Worm (Caenorhabditis elegans) whole organism, L4 larva: ENCODE data around the gene Y38E10A.9.

ENCODE experiments used
- T20F7.1 ChIP-seq: fragments of 200-800 bp; sonication (Bioruptor generic); optimal IDR thresholded peaks from 2 replicates; lab custom pipeline; 2018; ENCODE audit warnings: mild to moderate bottlenecking, missing genetic modification characterization, missing compliant biosample characterization
- nhr-237 ChIP-seq: sonication (generic microtip); optimal IDR thresholded peaks from 2 replicates; lab custom pipeline; 2017; ENCODE audit warnings: missing biosample characterization, missing genetic modification characterization
- unc-62 ChIP-seq, 3 experiments: fragments of 150-350 bp in 1 of 3; sonication (generic microtip); optimal IDR thresholded peaks in 2 of 3; peaks in 1 of 3; 1 replicate in 1 of 3; 2 replicates in 2 of 3; lab custom pipeline; 2014 to 2017; ENCODE audit warnings: missing biosample characterization in 3 of 3, missing genetic modification characterization in 3 of 3, missing genetic modification reagents in 3 of 3, missing genotype in 1 of 3

ce11 chrII:12615413-12615812, 6.7 kb downstream of the Y38E10A.9 start:
- peak in 1 of 2 experiments; percentile 93 for TF ChIP-seq unc-62 (GFP tag; optimal IDR thresholded peaks at IDR 0.05 in 1 of 2; lab: Kevin White, UChicago)
- TF ChIP-seq unc-62 (tag; optimal IDR thresholded peaks at IDR 0.05; lab: Kevin White, UChicago), result no peak
- TF ChIP-seq T20F7.1, result no peak
- TF ChIP-seq nhr-237 (tag; lab: Kevin White, UChicago), result no peak
